Fruit fly (Drosophila melanogaster): Measurements from ENCODE around the gene Vta1.

Gene Vta1

DNA sequence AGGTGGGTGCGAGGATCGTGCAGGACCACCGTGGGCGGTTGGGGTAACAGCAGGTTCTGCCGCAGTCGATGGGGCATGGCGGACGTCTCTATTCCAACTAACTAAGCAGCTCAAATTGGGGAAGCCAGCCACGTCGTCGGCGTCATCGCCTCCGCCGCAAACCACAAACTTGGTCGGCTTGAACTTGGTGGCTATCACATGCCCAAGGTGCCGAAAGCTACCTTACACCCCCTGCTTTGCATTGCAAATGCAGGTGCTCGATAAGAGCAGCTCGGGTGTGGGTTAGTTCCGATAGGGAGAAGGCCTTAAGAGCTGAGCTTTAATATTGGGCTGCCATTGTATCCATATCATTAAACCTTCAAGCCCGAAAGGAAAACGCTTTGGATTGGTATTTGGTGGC is 17.3 kb upstream of the Vta1 start, which contains the start of gene RabX5:
TSS of gene RabX5 (minus strand) at position 101 of the 400 bp plus-strand sequence.
- TF ChIP-seq h (optimal IDR thresholded peaks at IDR 0.05) (no peak), Sin3A (optimal IDR thresholded peaks at IDR 0.05) (no peak), psq (optimal IDR thresholded peaks at IDR 0.05) (no peak), ttk (optimal IDR thresholded peaks at IDR 0.05) (no peak), insv (optimal IDR thresholded peaks at IDR 0.05) (no peak), Myc (optimal IDR thresholded peaks at IDR 0.05) (no peak)

DNA sequence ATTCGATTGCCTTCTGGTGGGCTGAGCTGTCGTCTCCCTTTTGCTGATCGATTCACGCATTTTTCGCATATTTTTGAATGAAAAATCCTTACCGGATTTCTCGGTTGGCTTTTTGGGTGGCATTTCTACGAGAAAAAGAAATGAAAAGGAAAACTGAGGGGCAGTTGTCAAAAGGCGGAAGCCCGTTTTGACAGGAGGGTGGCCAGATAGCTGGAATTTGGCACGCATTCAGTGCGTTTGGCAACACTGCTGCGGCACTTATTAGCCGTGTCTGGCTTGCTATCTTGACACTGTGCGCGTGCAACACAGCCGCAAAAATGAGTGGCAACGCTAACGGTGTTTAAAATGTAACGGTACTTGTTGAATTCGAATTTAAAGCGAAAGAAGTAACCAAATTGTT is 15.8 kb upstream of the Vta1 start, which contains the start of gene RpL23A:
TSS of gene RpL23A (minus strand) at position 151 of the 400 bp plus-strand sequence.
- TF ChIP-seq h (optimal IDR thresholded peaks at IDR 0.05) = no peak
- no peak for TF ChIP-seq Sin3A (optimal IDR thresholded peaks at IDR 0.05)
- no peak for TF ChIP-seq psq (optimal IDR thresholded peaks at IDR 0.05)
- no peak for TF ChIP-seq insv (optimal IDR thresholded peaks at IDR 0.05)
- TF ChIP-seq ttk (optimal IDR thresholded peaks at IDR 0.05) = no peak
- TF ChIP-seq Myc (optimal IDR thresholded peaks at IDR 0.05) = no peak

DNA sequence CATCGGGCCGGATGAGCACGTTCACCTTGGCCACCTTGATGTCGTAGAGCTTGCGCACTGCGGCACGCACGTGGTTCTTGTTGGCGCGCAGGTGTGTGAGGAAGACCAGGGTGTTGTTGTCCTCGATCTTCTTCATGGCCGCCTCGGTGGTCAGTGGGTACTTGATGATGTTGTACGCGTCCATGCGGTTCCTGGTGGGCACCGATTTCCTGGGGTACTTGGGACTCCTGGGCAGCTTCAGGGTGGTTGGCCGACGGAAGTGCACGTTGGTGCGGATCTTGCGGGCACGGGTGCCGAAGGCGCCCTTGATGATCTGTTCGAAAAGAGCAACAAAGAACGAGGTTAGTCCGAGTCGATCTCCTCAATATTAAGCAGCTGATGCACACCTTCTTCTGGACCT is 14.7 kb upstream of the Vta1 start:
- TF ChIP-seq ttk (optimal IDR thresholded peaks at IDR 0.05) (peak; percentile 94), psq (optimal IDR thresholded peaks at IDR 0.05) (no peak)

- TF ChIP-seq h (optimal IDR thresholded peaks at IDR 0.05) = no peak
- no peak for TF ChIP-seq psq (optimal IDR thresholded peaks at IDR 0.05)
- TF ChIP-seq insv (optimal IDR thresholded peaks at IDR 0.05) = no peak
- no peak for TF ChIP-seq Sin3A (optimal IDR thresholded peaks at IDR 0.05)
- no peak for TF ChIP-seq ttk (optimal IDR thresholded peaks at IDR 0.05)
- no peak for TF ChIP-seq Myc (optimal IDR thresholded peaks at IDR 0.05)
Measured at dm6 chr3L:1665544-1665943, 12.8 kb upstream of the Vta1 start.

- TF ChIP-seq Myc (optimal IDR thresholded peaks at IDR 0.05) = no peak
- TF ChIP-seq h (optimal IDR thresholded peaks at IDR 0.05) = no peak
- TF ChIP-seq ttk (optimal IDR thresholded peaks at IDR 0.05) = no peak
- no peak for TF ChIP-seq Sin3A (optimal IDR thresholded peaks at IDR 0.05)
- TF ChIP-seq insv (optimal IDR thresholded peaks at IDR 0.05) = no peak
Measured at dm6 chr3L:1664876-1665275, 12.2 kb upstream of the Vta1 start, which contains the start of the genes Srrm234 and CG7974. Gene Srrm234 (minus strand): TSS chr3L:1665064. Gene CG7974 (plus strand): TSS chr3L:1665138.

dm6 chr3L:1664205-1664604 is 11.5 kb upstream of the Vta1 start:
- TF ChIP-seq Myc (optimal IDR thresholded peaks at IDR 0.05) (no peak), h (optimal IDR thresholded peaks at IDR 0.05) (no peak), Sin3A (optimal IDR thresholded peaks at IDR 0.05) (no peak), insv (optimal IDR thresholded peaks at IDR 0.05) (no peak), psq (optimal IDR thresholded peaks at IDR 0.05) (no peak), ttk (optimal IDR thresholded peaks at IDR 0.05) (peak; percentile 82)

DNA sequence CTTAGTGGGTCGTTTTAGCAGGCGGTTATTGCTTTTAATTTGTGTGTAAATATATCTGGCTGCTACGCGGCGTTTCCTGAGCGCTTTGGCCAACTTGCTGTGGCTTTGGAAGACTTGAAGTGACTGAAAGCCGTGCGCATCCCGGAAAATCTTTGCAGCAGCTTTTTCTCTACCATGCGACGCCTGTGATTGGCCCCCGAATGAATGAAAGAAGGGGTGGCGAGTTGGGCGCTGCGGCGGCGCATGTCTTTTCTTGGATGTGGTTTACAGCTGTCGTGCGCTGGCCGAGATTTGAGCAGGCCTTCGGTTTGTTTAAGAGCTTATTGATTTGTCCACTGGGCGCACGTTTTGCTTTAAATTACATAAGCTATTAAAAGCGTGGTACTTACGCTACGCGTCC is 10.8 kb upstream of the Vta1 start:
- TF ChIP-seq Myc (optimal IDR thresholded peaks at IDR 0.05) (no peak), Sin3A (optimal IDR thresholded peaks at IDR 0.05) (no peak), h (optimal IDR thresholded peaks at IDR 0.05) (no peak), insv (optimal IDR thresholded peaks at IDR 0.05) (no peak), psq (optimal IDR thresholded peaks at IDR 0.05) (no peak), ttk (optimal IDR thresholded peaks at IDR 0.05) (no peak)

dm6 chr3L:1661738-1662370 is 9.2 kb upstream of the Vta1 start:
- TF ChIP-seq h (optimal IDR thresholded peaks at IDR 0.05) = no peak
- no peak for TF ChIP-seq Sin3A (optimal IDR thresholded peaks at IDR 0.05)
- TF ChIP-seq psq (optimal IDR thresholded peaks at IDR 0.05) = no peak
- no peak for TF ChIP-seq insv (optimal IDR thresholded peaks at IDR 0.05)
- no peak for TF ChIP-seq Myc (optimal IDR thresholded peaks at IDR 0.05)

dm6 chr3L:1653752-1654151 is 1.1 kb upstream of the Vta1 start:
- TF ChIP-seq insv (optimal IDR thresholded peaks at IDR 0.05) = no peak
- no peak for TF ChIP-seq h (optimal IDR thresholded peaks at IDR 0.05)
- TF ChIP-seq Sin3A (optimal IDR thresholded peaks at IDR 0.05) = no peak
- no peak for TF ChIP-seq psq (optimal IDR thresholded peaks at IDR 0.05)

- no peak for TF ChIP-seq insv (optimal IDR thresholded peaks at IDR 0.05)
- TF ChIP-seq ttk (optimal IDR thresholded peaks at IDR 0.05) = no peak
- no peak for TF ChIP-seq Sin3A (optimal IDR thresholded peaks at IDR 0.05)
- TF ChIP-seq h (optimal IDR thresholded peaks at IDR 0.05) = no peak
- no peak for TF ChIP-seq Myc (optimal IDR thresholded peaks at IDR 0.05)
- no peak for TF ChIP-seq psq (optimal IDR thresholded peaks at IDR 0.05)
Measured at dm6 chr3L:1649363-1649762, 3.3 kb downstream of the Vta1 start.

- TF ChIP-seq Myc (optimal IDR thresholded peaks at IDR 0.05) (no peak), h (optimal IDR thresholded peaks at IDR 0.05) (no peak), ttk (optimal IDR thresholded peaks at IDR 0.05) (no peak), insv (optimal IDR thresholded peaks at IDR 0.05) (no peak), psq (optimal IDR thresholded peaks at IDR 0.05) (no peak), Sin3A (optimal IDR thresholded peaks at IDR 0.05) (no peak)
Measured at dm6 chr3L:1648690-1649355, 3.9 kb downstream of the Vta1 start, which contains the start of gene CG13920. Gene CG13920 (plus strand): TSS chr3L:1648944.

dm6 chr3L:1647276-1647919 is 5.3 kb downstream of the Vta1 start, which contains the start of the genes CG17249 and Bro:
Gene CG17249 (minus strand): TSS chr3L:1647464.
Gene Bro (plus strand): TSS chr3L:1647869.
- no peak for TF ChIP-seq Myc (optimal IDR thresholded peaks at IDR 0.05)
- TF ChIP-seq ttk (optimal IDR thresholded peaks at IDR 0.05) = no peak
- no peak for TF ChIP-seq insv (optimal IDR thresholded peaks at IDR 0.05)
- no peak for TF ChIP-seq Sin3A (optimal IDR thresholded peaks at IDR 0.05)
- TF ChIP-seq psq (optimal IDR thresholded peaks at IDR 0.05) = no peak
- TF ChIP-seq h (optimal IDR thresholded peaks at IDR 0.05) = no peak

Measured in Kc167 (cell line).